Worm (Caenorhabditis elegans) whole organism, mixed stage, embryonic: Measurements from ENCODE around the gene K02D3.1.

Experiments used
- blmp-1 ChIP-seq: fragments of 150-350 bp; optimal IDR thresholded peaks from 2 replicates; lab custom pipeline; 2014; ENCODE audit warnings: missing biosample characterization, missing genetic modification characterization
- ces-1 ChIP-seq: fragments of 150-350 bp; optimal IDR thresholded peaks from 2 replicates; lab custom pipeline; 2014; ENCODE audit warnings: missing biosample characterization, missing genetic modification reagents, missing genetic modification characterization
- cnd-1 ChIP-seq: fragments of 200-800 bp; sonication (Bioruptor generic); optimal IDR thresholded peaks from 2 replicates; lab custom pipeline; 2018; ENCODE audit warnings: mild to moderate bottlenecking, missing genetic modification characterization, missing compliant biosample characterization
- mep-1 ChIP-seq: fragments of 150-350 bp; optimal IDR thresholded peaks from 2 replicates; lab custom pipeline; 2017; ENCODE audit warnings: missing biosample characterization, missing genetic modification reagents, missing genetic modification characterization, inconsistent platforms
- mls-2 ChIP-seq: sonication (generic microtip); optimal IDR thresholded peaks from 2 replicates; lab custom pipeline; 2016; ENCODE audit warnings: mild to moderate bottlenecking, missing genetic modification characterization, moderate library complexity, missing compliant biosample characterization
- nhr-12 ChIP-seq: fragments of 150-350 bp; optimal IDR thresholded peaks from 2 replicates; lab custom pipeline; 2014; ENCODE audit warnings: missing biosample characterization, missing genetic modification characterization
- pha-4 ChIP-seq: fragments of 150-350 bp; optimal IDR thresholded peaks from 2 replicates; lab custom pipeline; 2018; ENCODE audit warnings: missing biosample characterization, missing genetic modification reagents, missing genetic modification characterization
- snpc-4 ChIP-seq: fragments of 150-350 bp; optimal IDR thresholded peaks from 2 replicates; lab custom pipeline; 2014; ENCODE audit warnings: missing biosample characterization, missing genetic modification characterization
- unc-39 ChIP-seq: fragments of 150-350 bp; optimal IDR thresholded peaks from 2 replicates; lab custom pipeline; 2014; ENCODE audit warnings: missing biosample characterization, missing genetic modification characterization
- unc-62 ChIP-seq: fragments of 150-350 bp; optimal IDR thresholded peaks from 2 replicates; lab custom pipeline; 2014; ENCODE audit warnings: missing biosample characterization, missing genetic modification reagents, missing genetic modification characterization
- ztf-11 ChIP-seq: fragments of 150-350 bp; optimal IDR thresholded peaks from 2 replicates; lab custom pipeline; 2014; ENCODE audit warnings: missing biosample characterization, missing genetic modification characterization

DNA sequence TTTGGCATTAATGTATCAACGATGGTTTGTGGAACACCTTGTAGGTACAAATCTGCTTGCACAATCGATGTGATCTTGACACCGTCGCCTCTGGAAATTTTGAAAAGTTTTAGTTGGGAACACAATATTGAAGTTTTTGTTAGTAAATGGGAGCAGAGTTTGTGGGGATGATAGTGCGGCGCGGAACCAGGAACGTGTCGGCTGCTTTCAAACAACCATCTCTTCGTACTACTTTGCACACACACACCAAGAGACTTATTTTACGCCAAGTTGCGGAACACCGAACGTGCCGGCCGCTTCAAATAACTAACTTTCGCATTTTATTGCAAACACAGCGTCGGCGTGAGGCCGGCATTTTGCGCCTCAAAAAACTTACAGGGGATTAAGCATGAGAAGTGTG is 2.4 kb downstream of the K02D3.1 start:
- TF ChIP-seq ces-1 (GFP tag; lab: Kevin White, UChicago) (no peak), ztf-11 (tag; lab: Kevin White, UChicago) (no peak), mep-1 (tag; lab: Kevin White, UChicago) (no peak), blmp-1 (tag; lab: Kevin White, UChicago) (no peak), unc-39 (tag; lab: Kevin White, UChicago) (no peak), mls-2 (no peak), nhr-12 (no peak), unc-62 (no peak), snpc-4 (tag; lab: Kevin White, UChicago) (no peak), pha-4 (tag; lab: Kevin White, UChicago) (no peak), cnd-1 (tag; lab: Kevin White, UChicago) (no peak)
